Worm (Caenorhabditis elegans) whole organism, L4 larva: ENCODE results near the gene B0034.7.

Source experiments
- ama-1 ChIP-seq: fragments of 150-350 bp; optimal IDR thresholded peaks from 2 replicates; lab custom pipeline; 2014; ENCODE audit warnings: inconsistent platforms, mixed read lengths
- ceh-82 ChIP-seq: sonication (generic microtip); optimal IDR thresholded peaks from 2 replicates; lab custom pipeline; 2017; ENCODE audit warnings: missing biosample characterization, missing genetic modification characterization
- dmd-8 ChIP-seq: fragments of 200-800 bp; sonication (Bioruptor generic); IDR thresholded peaks from 2 replicates; pipeline ENCODE4 v1.3.6; 2022; ENCODE audit warnings: missing genetic modification characterization, missing compliant biosample characterization
- rbr-2 ChIP-seq: sonication (generic microtip); optimal IDR thresholded peaks from 2 replicates; lab custom pipeline; 2016; ENCODE audit warnings: missing genotype, missing genetic modification characterization, missing compliant biosample characterization
- skn-1 ChIP-seq: fragments of 150-350 bp; optimal IDR thresholded peaks from 2 replicates; lab custom pipeline; 2014; ENCODE audit warnings: missing biosample characterization, missing genetic modification characterization

DNA sequence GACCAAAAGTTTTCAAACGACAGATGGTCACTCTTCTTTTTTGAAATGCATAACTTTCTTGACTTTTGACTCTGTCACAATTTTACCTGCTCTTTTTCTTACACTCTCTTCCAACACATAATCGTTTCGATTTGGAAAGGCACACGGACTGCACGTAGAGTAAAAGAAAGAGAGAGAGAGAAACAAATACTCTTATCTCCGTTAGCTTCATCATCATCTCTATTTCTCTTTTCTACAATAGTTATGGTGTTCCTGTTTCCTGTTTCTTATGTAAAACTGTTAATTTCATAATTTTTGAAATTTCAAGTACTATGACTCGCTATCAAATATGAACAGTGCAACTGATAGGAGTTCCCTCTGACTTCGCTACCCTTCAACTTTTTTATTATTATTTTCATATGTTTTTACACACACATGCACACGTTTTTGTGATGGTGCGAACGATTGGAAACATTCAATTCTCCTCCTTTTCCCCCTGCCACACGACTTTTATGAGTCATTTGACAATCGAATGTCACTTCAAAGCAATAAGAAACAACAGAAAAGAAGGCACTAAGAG is 31.2 kb upstream of the B0034.7 start:
- no peak for TF ChIP-seq ama-1
- TF ChIP-seq ceh-82 (tag; lab: Kevin White, UChicago), result no peak
- no peak for TF ChIP-seq rbr-2
- TF ChIP-seq skn-1, result no peak
- TF ChIP-seq dmd-8 (GFP tag; lab: Robert Waterston, UW), result no peak
